Comparison of ENCODE assay signal across 8 worm cellular contexts in the genomic region with DNA sequence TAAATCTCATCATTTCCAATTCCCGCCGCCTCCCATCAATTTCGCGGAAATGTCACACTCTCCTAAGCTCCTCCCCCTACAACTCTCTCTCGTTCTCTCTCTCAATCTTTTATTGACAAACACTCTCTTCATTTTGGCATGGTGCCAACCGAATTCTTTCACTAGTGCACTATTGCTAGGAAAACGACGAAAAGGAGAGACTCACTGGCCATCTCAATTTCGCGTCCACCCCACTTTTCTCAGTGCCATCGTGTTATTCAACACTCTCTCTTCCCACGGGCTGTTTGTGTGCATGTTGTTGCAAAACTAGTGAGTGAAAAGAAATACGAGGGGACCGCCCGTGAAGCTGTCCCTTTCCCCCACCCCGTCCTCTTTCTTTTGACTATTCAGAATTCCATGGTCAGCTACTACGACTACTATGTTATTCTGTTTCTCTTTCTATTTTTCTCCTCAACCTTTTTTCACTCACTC.
TF ChIP-seq lines count a peak whose summit lies in the region.

No protein-coding gene starts in this region.

TF ChIP-seq in whole organism, L1 larva, 84 proteins besides CTCF, POLR2A, EP300 and RAD21 (continues in another document):
- TF ChIP-seq snu-23 (GFP tag; optimal IDR thresholded peaks at IDR 0.05; lab: Kevin White, UChicago) (peak; percentile 67), sup-37 (GFP tag; optimal IDR thresholded peaks at IDR 0.05; lab: Kevin White, UChicago) (no peak), zip-4 (GFP tag; optimal IDR thresholded peaks at IDR 0.05; lab: Kevin White, UChicago) (peak; percentile 6), ztf-11 (tag; optimal IDR thresholded peaks at IDR 0.05; lab: Kevin White, UChicago) (peak in 1 of 2 experiments; percentile 1), aly-2 (tag; optimal IDR thresholded peaks at IDR 0.05; lab: Kevin White, UChicago) (no peak), hlh-4 (tag; optimal IDR thresholded peaks at IDR 0.05; lab: Kevin White, UChicago) (no peak), nhr-28 (tag; optimal IDR thresholded peaks at IDR 0.05; lab: Kevin White, UChicago) (no peak), pag-3 (tag; optimal IDR thresholded peaks at IDR 0.05; lab: Kevin White, UChicago; ENCODE audit: borderline replicate concordance, insufficient read depth) (peak; percentile 37), sptf-1 (tag; optimal IDR thresholded peaks at IDR 0.05; lab: Kevin White, UChicago) (no peak), zag-1 (tag; optimal IDR thresholded peaks at IDR 0.05; lab: Kevin White, UChicago) (peak; percentile 3)

TF ChIP-seq in whole organism, L2 larva, 48 proteins besides CTCF, POLR2A, EP300 and RAD21 (continues in another document):
- no peak for TF ChIP-seq gmeb-1 (tag; optimal IDR thresholded peaks at IDR 0.05; lab: Kevin White, UChicago)
- TF ChIP-seq unc-55 (GFP tag; optimal IDR thresholded peaks at IDR 0.05; lab: Kevin White, UChicago): peak; percentile 63
- TF ChIP-seq ceh-16 (tag; optimal IDR thresholded peaks at IDR 0.05; lab: Kevin White, UChicago): no peak
- TF ChIP-seq crh-2 (tag; optimal IDR thresholded peaks at IDR 0.05; lab: Kevin White, UChicago): peak; percentile 51
- peak; percentile 18 to 72 for TF ChIP-seq lsy-2 (tag; optimal IDR thresholded peaks at IDR 0.05; lab: Kevin White, UChicago)
- TF ChIP-seq nhr-129 (tag; optimal IDR thresholded peaks at IDR 0.05; lab: Kevin White, UChicago): peak; percentile 82
- peak; percentile 58 for TF ChIP-seq nhr-6 (tag; optimal IDR thresholded peaks at IDR 0.05; lab: Kevin White, UChicago)
- TF ChIP-seq nhr-23 (tag; optimal IDR thresholded peaks at IDR 0.05; lab: Kevin White, UChicago): no peak
- peak; percentile 72 for TF ChIP-seq C34F6.9 (tag; optimal IDR thresholded peaks at IDR 0.05; lab: Kevin White, UChicago)
- no peak for TF ChIP-seq nhr-77 (tag; optimal IDR thresholded peaks at IDR 0.05; lab: Kevin White, UChicago)
- peak; percentile 31 for TF ChIP-seq ztf-4 (tag; optimal IDR thresholded peaks at IDR 0.05; lab: Kevin White, UChicago)

TF ChIP-seq in whole organism, L3 larva, 47 proteins besides CTCF, POLR2A, EP300 and RAD21 (continues in another document):
- TF ChIP-seq tbx-2 (tag; optimal IDR thresholded peaks at IDR 0.05; lab: Kevin White, UChicago) (peak; percentile 22), egl-27 (tag; optimal IDR thresholded peaks at IDR 0.05; lab: Kevin White, UChicago) (no peak), mml-1 (tag; optimal IDR thresholded peaks at IDR 0.05; lab: Kevin White, UChicago) (no peak), unc-62 (GFP tag; optimal IDR thresholded peaks at IDR 0.05; lab: Kevin White, UChicago) (peak; percentile 74), hmg-11 (tag; optimal IDR thresholded peaks at IDR 0.05; lab: Kevin White, UChicago) (peak; percentile 24), nhr-12 (tag; optimal IDR thresholded peaks at IDR 0.05; lab: Kevin White, UChicago) (no peak), nhr-43 (tag; optimal IDR thresholded peaks at IDR 0.05; lab: Kevin White, UChicago; ENCODE audit: poor library complexity, severe bottlenecking) (no peak), sea-2 (GFP tag; optimal IDR thresholded peaks at IDR 0.05; lab: Kevin White, UChicago) (no peak), elt-1 (tag; optimal IDR thresholded peaks at IDR 0.05; lab: Kevin White, UChicago) (peak; percentile 45), ceh-16 (tag; optimal IDR thresholded peaks at IDR 0.05; lab: Kevin White, UChicago) (no peak), unc-39 (tag; optimal IDR thresholded peaks at IDR 0.05; lab: Kevin White, UChicago) (no peak)

TF ChIP-seq in whole organism, L4 larva, 104 proteins besides CTCF, POLR2A, EP300 and RAD21 (continues in another document):
- TF ChIP-seq madf-5 (GFP tag; IDR thresholded peaks at IDR 0.05; lab: Robert Waterston, UW): no peak
- TF ChIP-seq nhr-11 (tag; optimal IDR thresholded peaks at IDR 0.05; lab: Kevin White, UChicago): peak; percentile 89
- TF ChIP-seq ceh-62 (tag; optimal IDR thresholded peaks at IDR 0.05; lab: Kevin White, UChicago): no peak
- TF ChIP-seq ctbp-1 (GFP tag; IDR thresholded peaks at IDR 0.05; lab: Robert Waterston, UW): no peak
- TF ChIP-seq lin-39 (tag; optimal IDR thresholded peaks at IDR 0.05; lab: Kevin White, UChicago): peak; percentile 22
- TF ChIP-seq F10B5.3 (tag; optimal IDR thresholded peaks at IDR 0.05; lab: Kevin White, UChicago): no peak
- peak in 1 of 2 experiments; percentile 98 for TF ChIP-seq unc-62 (GFP tag; optimal IDR thresholded peaks at IDR 0.05 in 1 of 2; lab: Kevin White, UChicago)
- TF ChIP-seq unc-62 (tag; optimal IDR thresholded peaks at IDR 0.05; lab: Kevin White, UChicago): no peak
- no peak for TF ChIP-seq Y5F2A.4 (GFP tag; optimal IDR thresholded peaks at IDR 0.05; lab: Kevin White, UChicago)
- peak; percentile 18 for TF ChIP-seq mxl-3 (GFP tag; optimal IDR thresholded peaks at IDR 0.05; lab: Kevin White, UChicago)
- TF ChIP-seq ZK546.5 (tag; optimal IDR thresholded peaks at IDR 0.05; lab: Kevin White, UChicago): no peak

TF ChIP-seq in whole organism, early embryonic, 17 proteins besides CTCF, POLR2A, EP300 and RAD21:
- TF ChIP-seq ets-7 (tag; optimal IDR thresholded peaks at IDR 0.05; lab: Kevin White, UChicago): no peak
- no peak for TF ChIP-seq hnd-1 (tag; optimal IDR thresholded peaks at IDR 0.05; lab: Kevin White, UChicago)
- TF ChIP-seq scrt-1 (GFP tag; IDR thresholded peaks at IDR 0.05; lab: Robert Waterston, UW): no peak
- no peak for TF ChIP-seq hmbx-1 (tag; optimal IDR thresholded peaks at IDR 0.05; lab: Kevin White, UChicago)
- peak; percentile 47 for TF ChIP-seq hmg-4 (GFP tag; optimal IDR thresholded peaks at IDR 0.05; lab: Kevin White, UChicago)
- TF ChIP-seq tra-4 (tag; optimal IDR thresholded peaks at IDR 0.05; lab: Kevin White, UChicago): no peak
- no peak for TF ChIP-seq tbx-37 (GFP tag; conservative IDR thresholded peaks at IDR 0.05; lab: Robert Waterston, UW)
- peak; percentile 49 for TF ChIP-seq F13C5.2 (tag; optimal IDR thresholded peaks at IDR 0.05; lab: Kevin White, UChicago)
- no peak for TF ChIP-seq ama-1 (optimal IDR thresholded peaks at IDR 0.05; lab: Kevin White, UChicago)
- no peak for TF ChIP-seq flt-1 (GFP tag; IDR thresholded peaks at IDR 0.05; lab: Robert Waterston, UW)

TF ChIP-seq in whole organism, late embryonic, 69 proteins besides CTCF, POLR2A, EP300 and RAD21 (continues in another document):
- TF ChIP-seq lim-6 (tag; optimal IDR thresholded peaks at IDR 0.05; lab: Kevin White, UChicago): no peak
- TF ChIP-seq fax-1 (tag; optimal IDR thresholded peaks at IDR 0.05; lab: Kevin White, UChicago): peak; percentile 24
- TF ChIP-seq nhr-11 (tag; optimal IDR thresholded peaks at IDR 0.05; lab: Kevin White, UChicago): no peak
- no peak for TF ChIP-seq pqm-1 (tag; optimal IDR thresholded peaks at IDR 0.05; lab: Kevin White, UChicago)
- no peak for TF ChIP-seq ttx-3 (tag; optimal IDR thresholded peaks at IDR 0.05; lab: Kevin White, UChicago)
- no peak for TF ChIP-seq dve-1 (tag; optimal IDR thresholded peaks at IDR 0.05; lab: Kevin White, UChicago)
- peak; percentile 13 for TF ChIP-seq hlh-6 (tag; optimal IDR thresholded peaks at IDR 0.05; lab: Kevin White, UChicago)
- TF ChIP-seq unc-55 (GFP tag; optimal IDR thresholded peaks at IDR 0.05; lab: Kevin White, UChicago): peak; percentile 84
- no peak for TF ChIP-seq ceh-24 (tag; optimal IDR thresholded peaks at IDR 0.05; lab: Kevin White, UChicago)
- TF ChIP-seq che-1 (tag; optimal IDR thresholded peaks at IDR 0.05; lab: Kevin White, UChicago): no peak
- peak; percentile 32 for TF ChIP-seq ref-2 (tag; optimal IDR thresholded peaks at IDR 0.05; lab: Kevin White, UChicago)
- peak; percentile 29 for TF ChIP-seq ceh-48 (tag; optimal IDR thresholded peaks at IDR 0.05; lab: Kevin White, UChicago)
- no peak for TF ChIP-seq mec-3 (tag; optimal IDR thresholded peaks at IDR 0.05; lab: Kevin White, UChicago; ENCODE audit: borderline replicate concordance)

TF ChIP-seq in whole organism, mixed stage, embryonic, 35 proteins besides CTCF, POLR2A, EP300 and RAD21:
- TF ChIP-seq mls-2 (tag; optimal IDR thresholded peaks at IDR 0.05; lab: Kevin White, UChicago): peak; percentile 21
- TF ChIP-seq hlh-1 (tag; optimal IDR thresholded peaks at IDR 0.05; lab: Kevin White, UChicago): peak; percentile 2
- TF ChIP-seq unc-39 (tag; optimal IDR thresholded peaks at IDR 0.05; lab: Kevin White, UChicago): no peak
- TF ChIP-seq flh-1 (GFP tag; optimal IDR thresholded peaks at IDR 0.05; lab: Kevin White, UChicago): no peak
- peak; percentile 42 for TF ChIP-seq sptf-1 (tag; optimal IDR thresholded peaks at IDR 0.05; lab: Kevin White, UChicago)
- peak; percentile 86 for TF ChIP-seq unc-120 (tag; optimal IDR thresholded peaks at IDR 0.05; lab: Kevin White, UChicago; ENCODE audit: poor library complexity, severe bottlenecking)
- no peak for TF ChIP-seq elt-1 (tag; optimal IDR thresholded peaks at IDR 0.05; lab: Kevin White, UChicago; ENCODE audit: borderline replicate concordance, insufficient read depth)
- TF ChIP-seq bed-3 (GFP tag; optimal IDR thresholded peaks at IDR 0.05; lab: Kevin White, UChicago): no peak
- TF ChIP-seq unc-62 (GFP tag; optimal IDR thresholded peaks at IDR 0.05; lab: Kevin White, UChicago): peak; percentile 89
- TF ChIP-seq mep-1 (tag; optimal IDR thresholded peaks at IDR 0.05; lab: Kevin White, UChicago): peak; percentile 53
- TF ChIP-seq tbx-8 (GFP tag; optimal IDR thresholded peaks at IDR 0.05; lab: Kevin White, UChicago): no peak

TF ChIP-seq in whole organism, young adult, 124 proteins besides CTCF, POLR2A, EP300 and RAD21:
- TF ChIP-seq ceh-27 (GFP tag; optimal IDR thresholded peaks at IDR 0.05; lab: Kevin White, UChicago) (peak; percentile 12), C17E4.6 (GFP tag; IDR thresholded peaks at IDR 0.05; lab: Robert Waterston, UW) (no peak)
